Fruit fly (Drosophila melanogaster) whole organism: ENCODE measurements around the gene CG14050.

ENCODE experiments used
- CG8478 ChIP-seq: fragments of >200 bp; optimal IDR thresholded peaks from 2 replicates; lab custom pipeline; 2018; ENCODE audit warnings: inconsistent platforms
- Dll ChIP-seq: fragments of >200 bp; optimal IDR thresholded peaks from 2 replicates; lab custom pipeline; 2017
- EcR ChIP-seq, 2 experiments: fragments of >200 bp; optimal IDR thresholded peaks; 2 replicates each; lab custom pipeline; 2017; ENCODE audit warnings: missing biosample characterization in 2 of 2, missing genetic modification characterization in 2 of 2, missing genetic modification reagents in 2 of 2
- pan ChIP-seq: fragments of >200 bp; optimal IDR thresholded peaks from 2 replicates; lab custom pipeline; 2017
- psq ChIP-seq: fragments of >200 bp; optimal IDR thresholded peaks from 2 replicates; lab custom pipeline; 2017
- usp ChIP-seq: fragments of >200 bp; optimal IDR thresholded peaks from 2 replicates; lab custom pipeline; 2017; ENCODE audit warnings: missing biosample characterization, missing genetic modification characterization, mixed read lengths

Gene CG14050

dm6 chrX:2303771-2304513 is 22.1 kb downstream of the CG14050 start:
- no peak for TF ChIP-seq EcR (GFP tag; optimal IDR thresholded peaks at IDR 0.05; lab: Kevin White, UChicago)
- TF ChIP-seq Dll (lab: Kevin White, UChicago), result peak; percentile 80

dm6 chrX:2302875-2303274 is 23.1 kb downstream of the CG14050 start:
- TF ChIP-seq EcR (GFP tag; optimal IDR thresholded peaks at IDR 0.05; lab: Kevin White, UChicago) (no peak), pan (lab: Kevin White, UChicago) (no peak), CG8478 (lab: Kevin White, UChicago) (no peak), usp (no peak), Dll (lab: Kevin White, UChicago) (no peak), psq (lab: Kevin White, UChicago) (no peak)

dm6 chrX:2301613-2302522 is 24.1 kb downstream of the CG14050 start:
- TF ChIP-seq EcR (GFP tag; optimal IDR thresholded peaks at IDR 0.05; lab: Kevin White, UChicago) (no peak), usp (no peak), pan (lab: Kevin White, UChicago) (no peak)

- TF ChIP-seq Dll (lab: Kevin White, UChicago) (peak; percentile 94), usp (no peak), pan (lab: Kevin White, UChicago) (no peak), CG8478 (lab: Kevin White, UChicago) (no peak), psq (lab: Kevin White, UChicago) (no peak), EcR (GFP tag; optimal IDR thresholded peaks at IDR 0.05; lab: Kevin White, UChicago) (no peak)
These were observed 24.9 kb downstream of the CG14050 start for dm6 chrX:2301069-2301508.

- no peak for TF ChIP-seq Dll (lab: Kevin White, UChicago)
- TF ChIP-seq EcR (GFP tag; optimal IDR thresholded peaks at IDR 0.05; lab: Kevin White, UChicago), result no peak
- TF ChIP-seq pan (lab: Kevin White, UChicago), result no peak
- no peak for TF ChIP-seq usp
- no peak for TF ChIP-seq CG8478 (lab: Kevin White, UChicago)
- TF ChIP-seq psq (lab: Kevin White, UChicago), result no peak
These were observed 25.5 kb downstream of the CG14050 start for dm6 chrX:2300293-2301068.

dm6 chrX:2298708-2299370 is 27.2 kb downstream of the CG14050 start:
- TF ChIP-seq psq (lab: Kevin White, UChicago) (no peak), EcR (GFP tag; optimal IDR thresholded peaks at IDR 0.05; lab: Kevin White, UChicago) (no peak), pan (lab: Kevin White, UChicago) (no peak)

- no peak for TF ChIP-seq pan (lab: Kevin White, UChicago)
- TF ChIP-seq Dll (lab: Kevin White, UChicago), result peak; percentile 75
- TF ChIP-seq usp, result no peak
These were observed 28.4 kb downstream of the CG14050 start for dm6 chrX:2297428-2298200.

- TF ChIP-seq pan (lab: Kevin White, UChicago) (no peak), EcR (GFP tag; optimal IDR thresholded peaks at IDR 0.05; lab: Kevin White, UChicago) (peak; percentile 21 to 66)
These were observed 29.6 kb downstream of the CG14050 start for dm6 chrX:2296230-2297044.

dm6 chrX:2295435-2296229 is 30.4 kb downstream of the CG14050 start, which contains the start of gene Raf:
TSS of gene Raf (plus strand) at chrX:2295466.
- TF ChIP-seq pan (lab: Kevin White, UChicago) (no peak), Dll (lab: Kevin White, UChicago) (peak; percentile 77)
